Fruit fly (Drosophila melanogaster) whole organism, pupa: ENCODE measurements around the gene BicD.

Experiments
- CG10348 ChIP-seq: fragments of 200-800 bp; sonication (Bioruptor generic); IDR thresholded peaks from 2 replicates; pipeline ENCODE4 v1.3.6; 2022; ENCODE audit warnings: missing biosample characterization, missing genetic modification characterization
- CG12605 ChIP-seq: fragments of 200-800 bp; sonication (Bioruptor generic); IDR thresholded peaks from 2 replicates; pipeline ENCODE4 v1.3.6; 2022; ENCODE audit warnings: missing biosample characterization, missing genetic modification characterization
- CG13204 ChIP-seq: fragments of 200-800 bp; sonication (Bioruptor generic); optimal IDR thresholded peaks from 2 replicates; lab custom pipeline; 2018; ENCODE audit warnings: missing biosample characterization, mild to moderate bottlenecking, missing genetic modification characterization, moderate library complexity
- CG14655 ChIP-seq: fragments of 200-800 bp; sonication (Bioruptor generic); optimal IDR thresholded peaks from 3 replicates; lab custom pipeline; 2017; ENCODE audit warnings: mild to moderate bottlenecking, missing biosample characterization, missing genetic modification reagents, missing genetic modification characterization
- CG15710 ChIP-seq: fragments of 200-800 bp; sonication (Bioruptor generic); optimal IDR thresholded peaks from 2 replicates; lab custom pipeline; 2018; ENCODE audit warnings: missing biosample characterization, mild to moderate bottlenecking, missing genetic modification characterization, moderate library complexity
- CG17806 ChIP-seq: fragments of 200-800 bp; sonication (Bioruptor generic); optimal IDR thresholded peaks from 2 replicates; lab custom pipeline; 2018; ENCODE audit warnings: missing biosample characterization, mild to moderate bottlenecking, missing genetic modification characterization, moderate library complexity
- CG32121 ChIP-seq: fragments of 200-800 bp; sonication (Bioruptor generic); IDR thresholded peaks from 2 replicates; pipeline ENCODE4 v1.3.6; 2022; ENCODE audit warnings: missing biosample characterization, missing genetic modification characterization
- CG34367 ChIP-seq: fragments of 200-800 bp; sonication (Bioruptor generic); optimal IDR thresholded peaks from 2 replicates; lab custom pipeline; 2018; ENCODE audit warnings: missing biosample characterization, mild to moderate bottlenecking, missing genetic modification characterization
- CG4496 ChIP-seq: fragments of 200-800 bp; sonication (Bioruptor generic); IDR thresholded peaks from 3 replicates; pipeline ENCODE4 v1.3.6; 2022; ENCODE audit warnings: missing biosample characterization, missing genetic modification characterization
- CG8159 ChIP-seq: fragments of 200-800 bp; sonication (Bioruptor generic); optimal IDR thresholded peaks from 3 replicates; lab custom pipeline; 2018; ENCODE audit warnings: missing biosample characterization, mild to moderate bottlenecking, missing genetic modification characterization, moderate library complexity
- CG8301 ChIP-seq: fragments of 200-800 bp; sonication (Bioruptor generic); optimal IDR thresholded peaks from 2 replicates; lab custom pipeline; 2018; ENCODE audit warnings: missing biosample characterization, mild to moderate bottlenecking, missing genetic modification characterization
- CG9948 ChIP-seq: fragments of 200-800 bp; sonication (Bioruptor generic); optimal IDR thresholded peaks from 2 replicates; lab custom pipeline; 2018; ENCODE audit warnings: missing biosample characterization, mild to moderate bottlenecking, missing genetic modification characterization, moderate library complexity
- D1 ChIP-seq: fragments of 200-800 bp; sonication (Bioruptor generic); optimal IDR thresholded peaks from 2 replicates; lab custom pipeline; 2018; ENCODE audit warnings: missing biosample characterization, mild to moderate bottlenecking, missing genetic modification characterization, moderate library complexity
- EcR ChIP-seq: fragments of 200-800 bp; sonication (Bioruptor generic); optimal IDR thresholded peaks from 3 replicates; lab custom pipeline; 2019; ENCODE audit warnings: missing biosample characterization, missing genetic modification characterization, mild to moderate bottlenecking, moderate library complexity, missing genetic modification reagents
- Ets98B ChIP-seq: fragments of 200-800 bp; sonication (Bioruptor generic); IDR thresholded peaks from 2 replicates; pipeline ENCODE4 v1.3.6; 2022; ENCODE audit warnings: missing biosample characterization, missing genetic modification characterization
- Pif1A ChIP-seq: fragments of 200-800 bp; sonication (Bioruptor generic); optimal IDR thresholded peaks from 3 replicates; lab custom pipeline; 2016; ENCODE audit warnings: missing biosample characterization, missing genetic modification characterization
- Pif1B ChIP-seq: fragments of 200-800 bp; sonication (Bioruptor generic); optimal IDR thresholded peaks from 3 replicates; lab custom pipeline; 2016; ENCODE audit warnings: missing biosample characterization, missing genetic modification characterization
- Snoo ChIP-seq: fragments of 200-800 bp; sonication (Bioruptor generic); optimal IDR thresholded peaks from 3 replicates; lab custom pipeline; 2017; ENCODE audit warnings: missing biosample characterization, mild to moderate bottlenecking, missing genetic modification characterization, inconsistent platforms
- fd96Ca ChIP-seq: fragments of 200-800 bp; sonication (Bioruptor generic); IDR thresholded peaks from 3 replicates; pipeline ENCODE4 v1.3.6; 2022; ENCODE audit warnings: missing biosample characterization, missing genetic modification characterization
- gl ChIP-seq: fragments of 200-800 bp; sonication (Bioruptor generic); optimal IDR thresholded peaks from 2 replicates; lab custom pipeline; 2018; ENCODE audit warnings: missing biosample characterization, mild to moderate bottlenecking, missing genetic modification characterization
- rn ChIP-seq: fragments of 200-800 bp; sonication (Bioruptor generic); IDR thresholded peaks from 2 replicates; pipeline ENCODE4 v1.3.6; 2022; ENCODE audit warnings: missing biosample characterization, missing genetic modification characterization

BicD gene

dm6 chr2L:17427187-17427586 lies 45.8 kb downstream of the BicD start:
- TF ChIP-seq CG8159 (tag; lab: Kevin White, UChicago) (peak; percentile 46), CG12605 (GFP tag; lab: Robert Waterston, UW) (no peak), Pif1B (GFP tag; lab: Kevin White, UChicago) (no peak), Pif1A (peak; percentile 42), CG17806 (tag; lab: Kevin White, UChicago) (peak; percentile 11), Ets98B (GFP tag; lab: Robert Waterston, UW) (no peak), fd96Ca (GFP tag; lab: Robert Waterston, UW) (peak; percentile 47; the same call in 1 of the 3 replicates), rn (GFP tag; lab: Robert Waterston, UW) (no peak), CG34367 (tag; lab: Kevin White, UChicago) (no peak), CG32121 (GFP tag; lab: Robert Waterston, UW) (no peak; the same call in 1 of the 2 replicates), CG4496 (no peak), CG8301 (tag; lab: Kevin White, UChicago) (peak; percentile 18), EcR (no peak), CG10348 (GFP tag; lab: Robert Waterston, UW) (no peak), CG15710 (tag; lab: Kevin White, UChicago) (peak; percentile 42), CG9948 (tag; lab: Kevin White, UChicago) (peak; percentile 21), CG13204 (GFP tag; lab: Kevin White, UChicago) (no peak), gl (tag; lab: Kevin White, UChicago) (no peak), CG14655 (GFP tag; lab: Kevin White, UChicago) (peak; percentile 60), D1 (tag; lab: Kevin White, UChicago) (no peak), Snoo (tag; lab: Kevin White, UChicago) (no peak)

dm6 chr2L:17425412-17425811 lies 47.6 kb downstream of the BicD start:
- TF ChIP-seq EcR (peak; percentile 4), CG9948 (tag; lab: Kevin White, UChicago) (no peak)

- TF ChIP-seq Pif1A (no peak), CG8301 (tag; lab: Kevin White, UChicago) (no peak), rn (GFP tag; lab: Robert Waterston, UW) (no peak), CG9948 (tag; lab: Kevin White, UChicago) (no peak), CG17806 (tag; lab: Kevin White, UChicago) (no peak), fd96Ca (GFP tag; lab: Robert Waterston, UW) (no peak), CG8159 (tag; lab: Kevin White, UChicago) (no peak), Ets98B (GFP tag; lab: Robert Waterston, UW) (no peak), CG12605 (GFP tag; lab: Robert Waterston, UW) (no peak), CG15710 (tag; lab: Kevin White, UChicago) (no peak), CG10348 (GFP tag; lab: Robert Waterston, UW) (no peak), CG4496 (no peak), gl (tag; lab: Kevin White, UChicago) (no peak), D1 (tag; lab: Kevin White, UChicago) (no peak), Snoo (tag; lab: Kevin White, UChicago) (no peak), EcR (no peak), CG14655 (GFP tag; lab: Kevin White, UChicago) (no peak)
Measured at dm6 chr2L:17425005-17425404, 48.0 kb downstream of the BicD start.

dm6 chr2L:17422089-17422488 lies 50.9 kb downstream of the BicD start:
- no peak for TF ChIP-seq Ets98B (GFP tag; lab: Robert Waterston, UW)
- no peak for TF ChIP-seq CG8301 (tag; lab: Kevin White, UChicago)
- no peak for TF ChIP-seq CG34367 (tag; lab: Kevin White, UChicago)
- TF ChIP-seq CG9948 (tag; lab: Kevin White, UChicago), result peak; percentile 9
- no peak for TF ChIP-seq CG13204 (GFP tag; lab: Kevin White, UChicago)
- no peak for TF ChIP-seq gl (tag; lab: Kevin White, UChicago)
- TF ChIP-seq CG8159 (tag; lab: Kevin White, UChicago), result peak; percentile 37
- no peak for TF ChIP-seq CG12605 (GFP tag; lab: Robert Waterston, UW)
- no peak for TF ChIP-seq D1 (tag; lab: Kevin White, UChicago)
- TF ChIP-seq CG15710 (tag; lab: Kevin White, UChicago), result peak; percentile 15

dm6 chr2L:17421366-17421765 lies 51.6 kb downstream of the BicD start:
- TF ChIP-seq CG9948 (tag; lab: Kevin White, UChicago) (peak; percentile 73), CG32121 (GFP tag; lab: Robert Waterston, UW) (no peak), CG34367 (tag; lab: Kevin White, UChicago) (peak; percentile 6), CG17806 (tag; lab: Kevin White, UChicago) (peak; percentile 62), Pif1A (no peak), CG12605 (GFP tag; lab: Robert Waterston, UW) (no peak), CG8159 (tag; lab: Kevin White, UChicago) (peak; percentile 79), CG15710 (tag; lab: Kevin White, UChicago) (peak; percentile 70), CG14655 (GFP tag; lab: Kevin White, UChicago) (peak; percentile 74), gl (tag; lab: Kevin White, UChicago) (no peak), CG13204 (GFP tag; lab: Kevin White, UChicago) (no peak), CG10348 (GFP tag; lab: Robert Waterston, UW) (no peak), D1 (tag; lab: Kevin White, UChicago) (peak; percentile 20), Pif1B (GFP tag; lab: Kevin White, UChicago) (no peak)

dm6 chr2L:17420419-17420818 lies 52.6 kb downstream of the BicD start:
- TF ChIP-seq Ets98B (GFP tag; lab: Robert Waterston, UW) (no peak), CG9948 (tag; lab: Kevin White, UChicago) (no peak), CG32121 (GFP tag; lab: Robert Waterston, UW) (no peak)
